Fruit fly (Drosophila melanogaster) whole organism, embryonic: ENCODE measurements around the gene CHOp24.

Source experiments
- Adf1 ChIP-seq: fragments of 200-800 bp; sonication (Bioruptor generic); IDR thresholded peaks from 2 replicates; pipeline ENCODE4 v1.3.6; 2022; ENCODE audit warnings: missing biosample characterization, missing genetic modification characterization
- Antp ChIP-seq: fragments of 200-800 bp; sonication (Bioruptor generic); optimal IDR thresholded peaks from 3 replicates; lab custom pipeline; 2016; ENCODE audit warnings: missing biosample characterization, missing genetic modification characterization
- CG10147 ChIP-seq: fragments of 200-800 bp; sonication (Bioruptor generic); optimal IDR thresholded peaks from 2 replicates; lab custom pipeline; 2019; ENCODE audit warnings: missing biosample characterization, mild to moderate bottlenecking, missing genetic modification characterization, moderate library complexity
- CG10267 ChIP-seq: fragments of 200-800 bp; sonication (Bioruptor generic); optimal IDR thresholded peaks from 2 replicates; lab custom pipeline; 2018; ENCODE audit warnings: missing biosample characterization, mild to moderate bottlenecking, missing genetic modification characterization, moderate library complexity
- CG10959 ChIP-seq: fragments of 200-800 bp; sonication (Bioruptor generic); IDR thresholded peaks from 2 replicates; pipeline ENCODE4 v1.3.6; 2022; ENCODE audit warnings: missing biosample characterization, missing genetic modification characterization
- CG12744 ChIP-seq: fragments of 200-800 bp; sonication (Bioruptor generic); optimal IDR thresholded peaks from 2 replicates; lab custom pipeline; 2016; ENCODE audit warnings: missing biosample characterization, missing genetic modification characterization
- CG14050 ChIP-seq: fragments of 200-800 bp; sonication (Bioruptor generic); IDR thresholded peaks from 3 replicates; pipeline ENCODE4 v1.3.6; 2022; ENCODE audit warnings: missing biosample characterization, missing genetic modification characterization
- CG15479 ChIP-seq: fragments of 200-800 bp; sonication (Bioruptor generic); optimal IDR thresholded peaks from 3 replicates; lab custom pipeline; 2019; ENCODE audit warnings: missing biosample characterization, mild to moderate bottlenecking, missing genetic modification characterization, moderate library complexity
- CG15514 ChIP-seq: fragments of 200-800 bp; sonication (Bioruptor generic); optimal IDR thresholded peaks from 3 replicates; lab custom pipeline; 2017; ENCODE audit warnings: missing biosample characterization, missing genetic modification characterization, mild to moderate bottlenecking, moderate library complexity, missing genetic modification reagents
- CG15601 ChIP-seq: fragments of 200-800 bp; sonication (Bioruptor generic); optimal IDR thresholded peaks from 3 replicates; lab custom pipeline; 2019; ENCODE audit warnings: missing biosample characterization, mild to moderate bottlenecking, missing genetic modification characterization, moderate library complexity
- CG4328 ChIP-seq: fragments of 200-800 bp; sonication (Bioruptor generic); optimal IDR thresholded peaks from 3 replicates; lab custom pipeline; 2017; ENCODE audit warnings: missing biosample characterization, missing genetic modification reagents, missing genetic modification characterization
- CG7372 ChIP-seq: fragments of 200-800 bp; sonication (Bioruptor generic); IDR thresholded peaks from 2 replicates; pipeline ENCODE4 v1.3.6; 2022; ENCODE audit warnings: missing biosample characterization, missing genetic modification characterization
- CG7839 ChIP-seq: fragments of 200-800 bp; sonication (Bioruptor generic); optimal IDR thresholded peaks from 3 replicates; lab custom pipeline; 2018; ENCODE audit warnings: missing biosample characterization, mild to moderate bottlenecking, missing genetic modification characterization, moderate library complexity
- CG9797 ChIP-seq: fragments of 200-800 bp; sonication (Bioruptor generic); optimal IDR thresholded peaks from 3 replicates; lab custom pipeline; 2018; ENCODE audit warnings: missing biosample characterization, mild to moderate bottlenecking, missing genetic modification characterization
- Dip2 ChIP-seq: fragments of 200-800 bp; sonication (Bioruptor generic); IDR thresholded peaks from 2 replicates; pipeline ENCODE4 v1.3.6; 2022; ENCODE audit warnings: missing biosample characterization, missing genetic modification characterization
- Doc3 ChIP-seq: fragments of 200-800 bp; sonication (Bioruptor generic); IDR thresholded peaks from 3 replicates; pipeline ENCODE4 v1.3.6; 2022; ENCODE audit warnings: missing biosample characterization, missing genetic modification characterization; ENCODE audit not compliant: partially characterized antibody
- Dp ChIP-seq: fragments of 200-800 bp; sonication (Bioruptor generic); optimal IDR thresholded peaks from 2 replicates; lab custom pipeline; 2018; ENCODE audit warnings: missing biosample characterization, mild to moderate bottlenecking, missing genetic modification characterization, moderate library complexity
- HmgD ChIP-seq: fragments of 200-800 bp; sonication (Bioruptor generic); optimal IDR thresholded peaks from 3 replicates; lab custom pipeline; 2016; ENCODE audit warnings: missing biosample characterization, missing genetic modification characterization
- Hr78 ChIP-seq, 2 experiments: fragments of 200-800 bp in 1 of 2; fragments of >200 bp in 1 of 2; sonication (Bioruptor generic) in 1 of 2; optimal IDR thresholded peaks; 2 replicates each; lab custom pipeline; 2017 to 2019; ENCODE audit warnings: missing biosample characterization in 2 of 2, missing genetic modification characterization in 2 of 2, mild to moderate bottlenecking in 1 of 2, moderate library complexity in 1 of 2
- Myb ChIP-seq: fragments of 200-800 bp; sonication (Bioruptor generic); optimal IDR thresholded peaks from 2 replicates; lab custom pipeline; 2016; ENCODE audit warnings: missing biosample characterization, missing genetic modification characterization
- NFAT ChIP-seq: fragments of 200-800 bp; sonication (Bioruptor generic); IDR thresholded peaks from 2 replicates; pipeline ENCODE4 v1.3.6; 2022; ENCODE audit warnings: missing biosample characterization, missing genetic modification characterization
- PHDP ChIP-seq: fragments of 200-800 bp; sonication (Bioruptor generic); optimal IDR thresholded peaks from 3 replicates; lab custom pipeline; 2018; ENCODE audit warnings: missing biosample characterization, mild to moderate bottlenecking, missing genetic modification characterization, moderate library complexity
- Pdp1 ChIP-seq, 2 experiments: fragments of 200-800 bp; sonication (Bioruptor generic); optimal IDR thresholded peaks; 3 replicates each; lab custom pipeline; 2016; ENCODE audit warnings: missing biosample characterization in 2 of 2, missing genetic modification characterization in 2 of 2, mild to moderate bottlenecking in 1 of 2, moderate library complexity in 1 of 2
- Trl ChIP-seq, 3 experiments: fragments of >200 bp in 2 of 3; fragments of 200-800 bp in 1 of 3; sonication (Bioruptor generic) in 1 of 3; optimal IDR thresholded peaks; 2 replicates in 1 of 3; 3 replicates in 2 of 3; lab custom pipeline; 2016 to 2017; ENCODE audit warnings: missing biosample characterization in 1 of 3, missing genetic modification characterization in 1 of 3
- aop ChIP-seq: fragments of 200-800 bp; sonication (Bioruptor generic); IDR thresholded peaks from 2 replicates; pipeline ENCODE4 v1.3.6; 2022; ENCODE audit warnings: missing biosample characterization, missing genetic modification characterization
- ase ChIP-seq: fragments of 200-800 bp; sonication (Bioruptor generic); IDR thresholded peaks from 3 replicates; pipeline ENCODE4 v1.3.6; 2022; ENCODE audit warnings: missing biosample characterization, missing genetic modification characterization
- az2 ChIP-seq: fragments of 200-800 bp; sonication (Bioruptor generic); optimal IDR thresholded peaks from 3 replicates; lab custom pipeline; 2016; ENCODE audit warnings: missing biosample characterization, missing genetic modification characterization
- bsh ChIP-seq, 2 experiments: fragments of 200-800 bp; sonication (Bioruptor generic); optimal IDR thresholded peaks; 2 replicates each; lab custom pipeline; 2017 to 2018; ENCODE audit warnings: mild to moderate bottlenecking in 2 of 2, missing biosample characterization in 2 of 2, missing genetic modification characterization in 2 of 2, moderate library complexity in 1 of 2
- cato ChIP-seq: fragments of 200-800 bp; sonication (Bioruptor generic); optimal IDR thresholded peaks from 2 replicates; lab custom pipeline; 2016; ENCODE audit warnings: missing biosample characterization, missing genetic modification characterization, borderline replicate concordance
- chn ChIP-seq: fragments of 200-800 bp; sonication (Bioruptor generic); optimal IDR thresholded peaks from 2 replicates; lab custom pipeline; 2016; ENCODE audit warnings: missing biosample characterization, missing genetic modification characterization
- crol ChIP-seq: fragments of 200-800 bp; sonication (Bioruptor generic); IDR thresholded peaks from 2 replicates; pipeline ENCODE4 v1.3.6; 2022; ENCODE audit warnings: missing biosample characterization, missing genetic modification characterization
- dpn ChIP-seq, 2 experiments: fragments of 200-800 bp; sonication (Bioruptor generic); optimal IDR thresholded peaks; 3 replicates each; lab custom pipeline; 2016; ENCODE audit warnings: missing biosample characterization in 2 of 2, missing genetic modification characterization in 2 of 2
- dysf ChIP-seq: fragments of 200-800 bp; sonication (Bioruptor generic); IDR thresholded peaks from 3 replicates; pipeline ENCODE4 v1.3.6; 2022; ENCODE audit warnings: missing biosample characterization, missing genetic modification characterization
- jumu ChIP-seq: fragments of 200-800 bp; sonication (Bioruptor generic); optimal IDR thresholded peaks from 3 replicates; lab custom pipeline; 2016; ENCODE audit warnings: missing biosample characterization, missing genetic modification characterization
- knrl ChIP-seq: fragments of 200-800 bp; sonication (Bioruptor generic); IDR thresholded peaks from 3 replicates; pipeline ENCODE4 v1.3.6; 2022; ENCODE audit warnings: missing biosample characterization, missing genetic modification characterization; ENCODE audit not compliant: partially characterized antibody
- lola ChIP-seq, 3 experiments: fragments of >200 bp in 2 of 3; fragments of 200-800 bp in 1 of 3; sonication (Bioruptor generic) in 1 of 3; optimal IDR thresholded peaks; 2 replicates each; lab custom pipeline; 2017 to 2019; ENCODE audit warnings: missing biosample characterization in 3 of 3, missing genetic modification characterization in 3 of 3, mild to moderate bottlenecking in 1 of 3, moderate library complexity in 1 of 3
- nerfin-2 ChIP-seq: fragments of 200-800 bp; sonication (Bioruptor generic); IDR thresholded peaks from 2 replicates; pipeline ENCODE4 v1.3.6; 2022; ENCODE audit warnings: missing biosample characterization, missing genetic modification characterization; ENCODE audit not compliant: partially characterized antibody
- nmo ChIP-seq: fragments of 200-800 bp; sonication (Bioruptor generic); optimal IDR thresholded peaks from 2 replicates; lab custom pipeline; 2018; ENCODE audit warnings: missing biosample characterization, mild to moderate bottlenecking, missing genetic modification characterization, moderate library complexity
- nom ChIP-seq: fragments of 200-800 bp; sonication (Bioruptor generic); optimal IDR thresholded peaks from 2 replicates; lab custom pipeline; 2017; ENCODE audit warnings: missing biosample characterization, missing genetic modification characterization, mild to moderate bottlenecking, moderate library complexity, missing genetic modification reagents
- pfk ChIP-seq: fragments of 200-800 bp; sonication (Bioruptor generic); optimal IDR thresholded peaks from 2 replicates; lab custom pipeline; 2018; ENCODE audit warnings: missing biosample characterization, mild to moderate bottlenecking, missing genetic modification characterization, moderate library complexity
- pho ChIP-seq: fragments of 200-800 bp; sonication (Bioruptor generic); optimal IDR thresholded peaks from 2 replicates; lab custom pipeline; 2016; ENCODE audit warnings: missing biosample characterization, missing genetic modification characterization
- sc ChIP-seq, 3 experiments: fragments of >200 bp in 2 of 3; fragments of 200-800 bp in 1 of 3; sonication (Bioruptor generic) in 1 of 3; optimal IDR thresholded peaks; 2 replicates in 2 of 3; 3 replicates in 1 of 3; lab custom pipeline; 2017; ENCODE audit warnings: mild to moderate bottlenecking in 1 of 3, missing biosample characterization in 1 of 3, missing genetic modification characterization in 1 of 3, missing genetic modification reagents in 1 of 3
- sd ChIP-seq: fragments of 200-800 bp; sonication (Bioruptor generic); optimal IDR thresholded peaks from 3 replicates; lab custom pipeline; 2018; ENCODE audit warnings: missing biosample characterization, mild to moderate bottlenecking, missing genetic modification characterization, moderate library complexity
- sima ChIP-seq: fragments of 200-800 bp; sonication (Bioruptor generic); optimal IDR thresholded peaks from 2 replicates; lab custom pipeline; 2016; ENCODE audit warnings: missing biosample characterization, missing genetic modification characterization
- sob ChIP-seq: fragments of 200-800 bp; sonication (Bioruptor generic); IDR thresholded peaks from 2 replicates; pipeline ENCODE4 v1.3.6; 2022; ENCODE audit warnings: missing biosample characterization, missing genetic modification characterization
- stwl ChIP-seq: fragments of 200-800 bp; sonication (Bioruptor generic); optimal IDR thresholded peaks from 3 replicates; lab custom pipeline; 2018; ENCODE audit warnings: missing biosample characterization, mild to moderate bottlenecking, missing genetic modification characterization, moderate library complexity
- ttk ChIP-seq: fragments of 200-800 bp; sonication (Bioruptor generic); IDR thresholded peaks from 2 replicates; pipeline ENCODE4 v2.1.2; 2022; ENCODE audit warnings: missing biosample characterization, missing genetic modification characterization
- zen2 ChIP-seq: fragments of 200-800 bp; sonication (Bioruptor generic); IDR thresholded peaks from 3 replicates; pipeline ENCODE4 v1.3.6; 2022; ENCODE audit warnings: missing biosample characterization, missing genetic modification characterization; ENCODE audit not compliant: partially characterized antibody

Gene CHOp24

dm6 chrX:4540430-4540932 is at the start of gene CHOp24, which contains the start of gene rb (continued):
- TF ChIP-seq Trl (optimal IDR thresholded peaks at IDR 0.05; lab: Kevin White, UChicago) = no peak
- TF ChIP-seq Trl (GFP tag; optimal IDR thresholded peaks at IDR 0.05; lab: Kevin White, UChicago) = peak; percentile 47
- no peak for TF ChIP-seq az2 (GFP tag; lab: Kevin White, UChicago)
- peak; percentile 21 for TF ChIP-seq HmgD
- peak in 1 of 2 experiments; percentile 48 for TF ChIP-seq bsh (GFP tag; optimal IDR thresholded peaks at IDR 0.05; lab: Kevin White, UChicago)
- no peak for TF ChIP-seq cato (GFP tag; lab: Kevin White, UChicago)
- no peak for TF ChIP-seq CG15601 (tag; lab: Kevin White, UChicago)
- no peak for TF ChIP-seq CG15479
- TF ChIP-seq CG7372 (GFP tag; lab: Robert Waterston, UW) = no peak
- TF ChIP-seq nerfin-2 = peak; percentile 96
- TF ChIP-seq lola (GFP tag; optimal IDR thresholded peaks at IDR 0.05; lab: Kevin White, UChicago) = peak in 1 of 3 experiments; percentile 9
- TF ChIP-seq NFAT (GFP tag; lab: Robert Waterston, UW) = no peak
- TF ChIP-seq Dip2 (GFP tag; lab: Robert Waterston, UW) = no peak
- TF ChIP-seq Antp (GFP tag; lab: Kevin White, UChicago) = peak; percentile 47
- TF ChIP-seq pfk = no peak
- peak; percentile 28; the same call in 1 of the 2 replicates for TF ChIP-seq sob (GFP tag; lab: Robert Waterston, UW)
- TF ChIP-seq Hr78 (GFP tag; optimal IDR thresholded peaks at IDR 0.05; lab: Kevin White, UChicago) = no peak
- no peak for TF ChIP-seq ttk (GFP tag; lab: Robert Waterston, UW)
- TF ChIP-seq CG14050 (GFP tag; lab: Robert Waterston, UW) = no peak
- peak; percentile 58 for TF ChIP-seq jumu (GFP tag; lab: Kevin White, UChicago)
- TF ChIP-seq Myb (GFP tag; lab: Kevin White, UChicago) = peak; percentile 68
- TF ChIP-seq sc (optimal IDR thresholded peaks at IDR 0.05; lab: Kevin White, UChicago) = no peak
- TF ChIP-seq sc (GFP tag; optimal IDR thresholded peaks at IDR 0.05; lab: Kevin White, UChicago) = no peak
- peak; percentile 68 for TF ChIP-seq CG9797
- no peak for TF ChIP-seq sima (GFP tag; lab: Kevin White, UChicago)
- no peak for TF ChIP-seq crol (GFP tag; lab: Robert Waterston, UW)
- peak; percentile 85 for TF ChIP-seq nmo (GFP tag; lab: Kevin White, UChicago)
- peak; percentile 23 for TF ChIP-seq pho (GFP tag; lab: Kevin White, UChicago)
- no peak for TF ChIP-seq CG15514 (GFP tag; lab: Kevin White, UChicago)
- peak; percentile 51 for TF ChIP-seq CG10267 (tag; lab: Kevin White, UChicago)
- TF ChIP-seq dpn (GFP tag; optimal IDR thresholded peaks at IDR 0.05; lab: Kevin White, UChicago) = peak; percentile 45 to 48
- no peak for TF ChIP-seq CG4328 (GFP tag; lab: Kevin White, UChicago)
- no peak for TF ChIP-seq CG10959 (GFP tag; lab: Robert Waterston, UW)
- no peak for TF ChIP-seq CG7839
- peak; percentile 88 for TF ChIP-seq Doc3
- peak; percentile 24 for TF ChIP-seq Dp (GFP tag; lab: Kevin White, UChicago)
- TF ChIP-seq knrl (GFP tag; lab: Robert Waterston, UW) = peak; percentile 92
- no peak for TF ChIP-seq CG12744 (GFP tag; lab: Kevin White, UChicago)
- TF ChIP-seq chn (GFP tag; lab: Kevin White, UChicago) = peak; percentile 17
- TF ChIP-seq Pdp1 (GFP tag; optimal IDR thresholded peaks at IDR 0.05; lab: Kevin White, UChicago) = peak; percentile 25 to 38
- no peak for TF ChIP-seq CG10147 (GFP tag; lab: Kevin White, UChicago)
- TF ChIP-seq dysf = no peak
- TF ChIP-seq zen2 (GFP tag; lab: Robert Waterston, UW) = peak; percentile 78; the same call in 1 of the 3 replicates
- no peak for TF ChIP-seq ase
- TF ChIP-seq sd (tag; lab: Kevin White, UChicago) = no peak
- TF ChIP-seq nom (GFP tag; lab: Kevin White, UChicago) = peak; percentile 22
- peak; percentile 64 for TF ChIP-seq stwl (tag; lab: Kevin White, UChicago)
- TF ChIP-seq Adf1 (GFP tag; lab: Robert Waterston, UW) = no peak
- TF ChIP-seq aop (GFP tag; lab: Robert Waterston, UW) = no peak
- TF ChIP-seq PHDP = no peak
